Fruit fly (Drosophila melanogaster): ENCODE results near the gene snsl.

DNA sequence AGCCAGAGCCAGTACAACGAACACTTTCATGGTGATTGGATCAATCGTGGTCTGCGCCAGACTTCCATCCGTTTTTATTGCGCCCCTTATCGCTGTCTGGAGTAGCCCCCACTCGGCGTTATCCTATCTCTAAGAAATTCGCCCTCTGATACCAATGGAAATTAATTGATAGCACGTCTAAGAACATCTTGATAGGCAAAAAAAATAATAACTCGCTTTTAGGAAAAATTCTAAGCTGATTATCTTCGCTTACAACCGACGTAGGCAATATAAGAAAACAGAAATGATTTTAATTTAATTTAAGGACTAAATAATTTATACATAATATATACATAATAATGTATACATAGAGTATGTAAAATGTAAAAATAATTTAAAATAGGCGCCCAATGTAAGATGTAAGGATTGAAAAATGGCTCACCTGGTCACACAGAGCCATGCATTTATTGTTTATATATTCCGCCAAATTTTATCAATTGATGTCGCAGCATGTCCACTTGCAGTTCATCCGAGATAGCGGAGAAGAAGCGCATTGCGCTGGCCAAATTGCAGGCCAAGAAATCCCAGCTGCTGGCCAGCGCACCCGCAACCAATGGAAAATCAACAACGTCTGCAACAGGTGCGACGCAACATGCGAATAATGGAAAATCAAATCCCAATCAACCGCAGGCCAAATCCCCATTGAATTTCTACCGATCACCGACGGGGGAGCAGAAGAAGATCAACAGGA lies 48.7 kb upstream of the snsl start, which contains the start of the genes Jon25Bi and Marcal1:
- TF ChIP-seq psq (optimal IDR thresholded peaks at IDR 0.05) (no peak), EcR (GFP tag; optimal IDR thresholded peaks at IDR 0.05) (no peak)

All from whole organism.